Worm (Caenorhabditis elegans) whole organism, L2 larva: ENCODE data around the gene M162.7.

Experiments used
- ZK546.5 ChIP-seq: sonication (generic microtip); optimal IDR thresholded peaks from 2 replicates; lab custom pipeline; 2017; ENCODE audit warnings: missing biosample characterization, missing genetic modification characterization
- aly-2 ChIP-seq: fragments of 150-350 bp; optimal IDR thresholded peaks from 2 replicates; lab custom pipeline; 2014; ENCODE audit warnings: missing biosample characterization, missing genetic modification characterization
- ama-1 ChIP-seq: fragments of 150-350 bp; optimal IDR thresholded peaks from 2 replicates; lab custom pipeline; 2018; ENCODE audit warnings: inconsistent platforms
- blmp-1 ChIP-seq: sonication (generic microtip); optimal IDR thresholded peaks from 2 replicates; lab custom pipeline; 2017; ENCODE audit warnings: missing genetic modification characterization, mild to moderate bottlenecking, missing compliant biosample characterization, antibody characterized with exemption, moderate library complexity; ENCODE audit not compliant: insufficient read depth
- ceh-16 ChIP-seq: fragments of 150-350 bp; optimal IDR thresholded peaks from 2 replicates; lab custom pipeline; 2014; ENCODE audit warnings: missing biosample characterization, missing genetic modification characterization
- ceh-82 ChIP-seq: fragments of 150-350 bp; optimal IDR thresholded peaks from 2 replicates; lab custom pipeline; 2014; ENCODE audit warnings: missing biosample characterization, missing genetic modification characterization
- crh-2 ChIP-seq: sonication (generic microtip); optimal IDR thresholded peaks from 2 replicates; lab custom pipeline; 2017; ENCODE audit warnings: missing biosample characterization, missing genetic modification characterization
- dmd-4 ChIP-seq: sonication (generic microtip); optimal IDR thresholded peaks from 2 replicates; lab custom pipeline; 2017; ENCODE audit warnings: missing biosample characterization, missing genetic modification characterization
- egl-27 ChIP-seq: sonication (generic microtip); optimal IDR thresholded peaks from 3 replicates; lab custom pipeline; 2017; ENCODE audit warnings: missing biosample characterization, missing genetic modification reagents, missing genetic modification characterization
- elt-1 ChIP-seq: fragments of 150-350 bp; optimal IDR thresholded peaks from 2 replicates; lab custom pipeline; 2014; ENCODE audit warnings: missing biosample characterization, missing genetic modification characterization
- elt-3 ChIP-seq: sonication (generic microtip); optimal IDR thresholded peaks from 2 replicates; lab custom pipeline; 2017; ENCODE audit warnings: missing biosample characterization, missing genetic modification characterization
- fos-1 ChIP-seq: fragments of 150-350 bp; optimal IDR thresholded peaks from 2 replicates; lab custom pipeline; 2014; ENCODE audit warnings: missing biosample characterization, missing genetic modification characterization
- gmeb-1 ChIP-seq: fragments of 150-350 bp; optimal IDR thresholded peaks from 2 replicates; lab custom pipeline; 2014; ENCODE audit warnings: missing biosample characterization, missing genetic modification characterization
- lin-11 ChIP-seq: fragments of 150-350 bp; sonication (generic microtip); optimal IDR thresholded peaks from 2 replicates; lab custom pipeline; 2014; ENCODE audit warnings: missing biosample characterization, missing genetic modification characterization, inconsistent platforms, mixed read lengths
- lin-13 ChIP-seq: fragments of 150-350 bp; optimal IDR thresholded peaks from 2 replicates; lab custom pipeline; 2014; ENCODE audit warnings: missing biosample characterization, missing genetic modification reagents, missing genetic modification characterization
- lin-39 ChIP-seq: fragments of 150-350 bp; optimal IDR thresholded peaks from 2 replicates; lab custom pipeline; 2014; ENCODE audit warnings: missing biosample characterization, missing genetic modification reagents, missing genetic modification characterization
- nhr-10 ChIP-seq: sonication (generic microtip); optimal IDR thresholded peaks from 2 replicates; lab custom pipeline; 2017; ENCODE audit warnings: missing biosample characterization, missing genetic modification characterization
- nhr-12 ChIP-seq: fragments of 150-350 bp; optimal IDR thresholded peaks from 2 replicates; lab custom pipeline; 2014; ENCODE audit warnings: missing biosample characterization, missing genetic modification characterization
- nhr-21 ChIP-seq: fragments of 150-350 bp; optimal IDR thresholded peaks from 2 replicates; lab custom pipeline; 2014; ENCODE audit warnings: missing biosample characterization, missing genetic modification characterization
- nhr-23 ChIP-seq: fragments of 150-350 bp; optimal IDR thresholded peaks from 2 replicates; lab custom pipeline; 2014; ENCODE audit warnings: missing biosample characterization, missing genetic modification reagents, missing genetic modification characterization
- nhr-25 ChIP-seq: fragments of 150-350 bp; sonication (generic microtip); optimal IDR thresholded peaks from 3 replicates; lab custom pipeline; 2014; ENCODE audit warnings: missing biosample characterization, missing genetic modification characterization
- nhr-77 ChIP-seq: fragments of 150-350 bp; optimal IDR thresholded peaks from 2 replicates; lab custom pipeline; 2014; ENCODE audit warnings: missing biosample characterization, missing genetic modification characterization
- peb-1 ChIP-seq: fragments of 150-350 bp; optimal IDR thresholded peaks from 2 replicates; lab custom pipeline; 2014; ENCODE audit warnings: missing biosample characterization, missing genetic modification characterization
- sem-4 ChIP-seq: fragments of 150-350 bp; optimal IDR thresholded peaks from 2 replicates; lab custom pipeline; 2014; ENCODE audit warnings: missing biosample characterization, missing genetic modification reagents, missing genetic modification characterization
- skn-1 ChIP-seq: sonication (generic microtip); optimal IDR thresholded peaks from 2 replicates; lab custom pipeline; 2017; ENCODE audit warnings: missing biosample characterization, missing genetic modification characterization
- sma-9 ChIP-seq, 2 experiments: fragments of 150-350 bp in 1 of 2; sonication (generic microtip) in 1 of 2; optimal IDR thresholded peaks; 2 replicates each; lab custom pipeline; 2014 to 2016; ENCODE audit warnings: missing genetic modification characterization in 2 of 2, mild to moderate bottlenecking in 1 of 2, missing biosample characterization in 1 of 2, missing compliant biosample characterization in 1 of 2, missing genetic modification reagents in 1 of 2, moderate library complexity in 1 of 2
- unc-39 ChIP-seq: fragments of 150-350 bp; optimal IDR thresholded peaks from 2 replicates; lab custom pipeline; 2014; ENCODE audit warnings: missing biosample characterization, missing genetic modification characterization
- unc-55 ChIP-seq: fragments of 150-350 bp; sonication (generic microtip); optimal IDR thresholded peaks from 3 replicates; lab custom pipeline; 2014; ENCODE audit warnings: missing biosample characterization, missing genetic modification reagents, missing genetic modification characterization

Gene M162.7

ce11 chrV:19794931-19795330 is at the start of gene M162.7:
Gene M162.7, minus strand, starts transcription at chrV:19795031.
- TF ChIP-seq nhr-12 (tag; lab: Kevin White, UChicago) (no peak), aly-2 (tag; lab: Kevin White, UChicago) (no peak), elt-3 (tag; lab: Kevin White, UChicago) (no peak), ceh-16 (tag; lab: Kevin White, UChicago) (no peak), nhr-25 (tag; lab: Kevin White, UChicago) (no peak), blmp-1 (no peak)

ce11 chrV:19836142-19836541 is 41.3 kb upstream of the M162.7 start, which contains the start of gene srw-38:
Gene srw-38, plus strand, starts transcription at chrV:19836442.
- TF ChIP-seq nhr-77 (tag; lab: Kevin White, UChicago) (no peak), unc-55 (GFP tag; lab: Kevin White, UChicago) (no peak), lin-39 (tag; lab: Kevin White, UChicago) (no peak), ceh-82 (no peak), skn-1 (no peak), nhr-21 (no peak), gmeb-1 (tag; lab: Kevin White, UChicago) (no peak), nhr-25 (tag; lab: Kevin White, UChicago) (no peak)

- no peak for TF ChIP-seq egl-27 (tag; lab: Kevin White, UChicago)
- no peak for TF ChIP-seq nhr-77 (tag; lab: Kevin White, UChicago)
- TF ChIP-seq fos-1 (tag; lab: Kevin White, UChicago), result peak; percentile 63
Observed at ce11 chrV:19831588-19831987, 36.8 kb upstream of the M162.7 start.

- no peak for TF ChIP-seq ceh-82
- TF ChIP-seq unc-39 (tag; lab: Kevin White, UChicago), result no peak
- TF ChIP-seq fos-1 (tag; lab: Kevin White, UChicago), result peak; percentile 53
- TF ChIP-seq lin-39 (tag; lab: Kevin White, UChicago), result no peak
- no peak for TF ChIP-seq ceh-16 (tag; lab: Kevin White, UChicago)
- no peak for TF ChIP-seq nhr-25 (tag; lab: Kevin White, UChicago)
- no peak for TF ChIP-seq ZK546.5 (tag; lab: Kevin White, UChicago)
- TF ChIP-seq dmd-4 (tag; lab: Kevin White, UChicago), result no peak
- TF ChIP-seq sem-4 (tag; lab: Kevin White, UChicago), result no peak
Observed at ce11 chrV:19830815-19831214, 36.0 kb upstream of the M162.7 start, which contains the start of gene pcp-4. Gene pcp-4, minus strand, starts transcription at chrV:19831011.

ce11 chrV:19829225-19829624 is 34.4 kb upstream of the M162.7 start:
- TF ChIP-seq crh-2 (tag; lab: Kevin White, UChicago), result no peak
- no peak for TF ChIP-seq blmp-1
- TF ChIP-seq sma-9 (GFP tag; optimal IDR thresholded peaks at IDR 0.05; lab: Kevin White, UChicago), result no peak
- TF ChIP-seq sma-9 (tag; optimal IDR thresholded peaks at IDR 0.05; lab: Kevin White, UChicago), result no peak
- TF ChIP-seq dmd-4 (tag; lab: Kevin White, UChicago), result no peak
- TF ChIP-seq nhr-10 (tag; lab: Kevin White, UChicago), result no peak
- no peak for TF ChIP-seq gmeb-1 (tag; lab: Kevin White, UChicago)
- no peak for TF ChIP-seq lin-39 (tag; lab: Kevin White, UChicago)
- no peak for TF ChIP-seq nhr-23 (tag; lab: Kevin White, UChicago)
- TF ChIP-seq, all 48 proteins: peak for 0

ce11 chrV:19827481-19827880 is 32.6 kb upstream of the M162.7 start:
- no peak for TF ChIP-seq blmp-1
- no peak for TF ChIP-seq nhr-25 (tag; lab: Kevin White, UChicago)
- no peak for TF ChIP-seq lin-11 (tag; lab: Kevin White, UChicago)
- no peak for TF ChIP-seq nhr-10 (tag; lab: Kevin White, UChicago)
- TF ChIP-seq gmeb-1 (tag; lab: Kevin White, UChicago), result no peak
- no peak for TF ChIP-seq dmd-4 (tag; lab: Kevin White, UChicago)
- TF ChIP-seq fos-1 (tag; lab: Kevin White, UChicago), result no peak
- no peak for TF ChIP-seq unc-39 (tag; lab: Kevin White, UChicago)
- TF ChIP-seq lin-13 (GFP tag; lab: Kevin White, UChicago), result no peak
- TF ChIP-seq elt-1, result no peak
- TF ChIP-seq lin-39 (tag; lab: Kevin White, UChicago), result no peak
- TF ChIP-seq unc-55 (GFP tag; lab: Kevin White, UChicago), result no peak
- TF ChIP-seq nhr-77 (tag; lab: Kevin White, UChicago), result no peak
- no peak for TF ChIP-seq nhr-21
- no peak for TF ChIP-seq ceh-82
- TF ChIP-seq ama-1, result no peak
- no peak for TF ChIP-seq peb-1
- TF ChIP-seq, all 48 proteins: peak for 0
